Worm (Caenorhabditis elegans) whole organism, L4/young adult: ENCODE measurements around the gene T01G1.2.

Source experiments
- W03F9.2 ChIP-seq: fragments of 150-350 bp; optimal IDR thresholded peaks from 2 replicates; lab custom pipeline; 2014; ENCODE audit warnings: missing biosample characterization, missing genetic modification characterization
- dao-5 ChIP-seq: sonication (generic microtip); optimal IDR thresholded peaks from 2 replicates; lab custom pipeline; 2016; ENCODE audit warnings: missing genotype, missing genetic modification characterization, moderate library complexity, missing compliant biosample characterization
- him-1 ChIP-seq: sonication (generic microtip); optimal IDR thresholded peaks from 2 replicates; lab custom pipeline; 2016; ENCODE audit warnings: missing genotype, missing genetic modification reagents, missing genetic modification characterization, missing compliant biosample characterization

The T01G1.2 gene

ce11 chrIV:11353946-11354458, at the start of gene T01G1.2:
Gene T01G1.2 (plus strand): TSS chrIV:11354408.
- TF ChIP-seq dao-5 (tag; lab: Kevin White, UChicago) (no peak), him-1 (no peak), W03F9.2 (tag; lab: Kevin White, UChicago) (no peak)

- TF ChIP-seq W03F9.2 (tag; lab: Kevin White, UChicago) = no peak
- no peak for TF ChIP-seq him-1
- no peak for TF ChIP-seq dao-5 (tag; lab: Kevin White, UChicago)
These were observed 49.2 kb upstream of the T01G1.2 start for ce11 chrIV:11304970-11305369.

DNA sequence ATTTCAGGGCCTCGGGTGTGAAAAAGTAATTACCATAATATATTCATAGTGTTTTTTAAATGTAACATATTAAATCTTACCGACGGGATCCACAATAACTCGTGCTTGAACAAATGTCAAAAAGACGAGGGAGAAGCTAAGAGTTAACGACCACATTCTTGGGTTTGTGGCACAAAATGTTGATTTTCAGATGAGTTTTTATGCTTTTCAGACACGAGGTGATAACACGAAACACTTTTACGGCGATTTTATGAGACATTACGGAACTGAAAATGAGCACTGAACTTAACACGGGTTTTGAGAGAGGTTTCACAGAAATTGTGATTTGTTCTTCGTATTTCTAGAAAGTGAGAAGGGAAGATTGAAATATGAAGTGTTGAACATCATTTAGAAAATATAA, 47.7 kb upstream of the T01G1.2 start, which contains the start of gene B0035.13:
Gene B0035.13 (minus strand): TSS at position 173 of the 400 bp plus-strand sequence.
- TF ChIP-seq W03F9.2 (tag; lab: Kevin White, UChicago) (no peak), him-1 (no peak), dao-5 (tag; lab: Kevin White, UChicago) (no peak)

ce11 chrIV:11307770-11308169, 46.4 kb upstream of the T01G1.2 start:
- no peak for TF ChIP-seq W03F9.2 (tag; lab: Kevin White, UChicago)
- TF ChIP-seq him-1 = no peak
- TF ChIP-seq dao-5 (tag; lab: Kevin White, UChicago) = no peak

DNA sequence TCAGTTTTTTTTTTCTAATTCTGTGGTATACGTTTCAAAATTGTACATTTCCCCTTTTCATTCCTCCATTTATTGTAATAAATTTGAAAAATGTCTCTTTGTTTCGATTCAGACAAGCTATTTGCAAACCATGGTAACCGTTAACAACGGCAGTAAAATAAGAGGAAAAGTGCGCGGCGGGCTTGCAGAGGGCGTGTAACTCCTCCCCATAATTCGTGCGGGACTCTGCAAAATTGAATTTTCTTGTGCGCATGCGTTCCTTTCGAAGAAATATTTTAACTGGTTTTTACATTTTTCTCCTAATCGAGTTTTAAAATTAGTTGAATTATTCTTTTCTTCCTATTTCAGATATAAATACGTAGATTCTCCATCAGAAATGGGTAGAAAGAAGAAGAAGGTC, 43.6 kb upstream of the T01G1.2 start, which contains the start of gene znf-207:
Gene znf-207 (plus strand): TSS at position 349 of the 400 bp plus-strand sequence.
- TF ChIP-seq him-1 = no peak
- TF ChIP-seq W03F9.2 (tag; lab: Kevin White, UChicago) = peak; percentile 49

DNA sequence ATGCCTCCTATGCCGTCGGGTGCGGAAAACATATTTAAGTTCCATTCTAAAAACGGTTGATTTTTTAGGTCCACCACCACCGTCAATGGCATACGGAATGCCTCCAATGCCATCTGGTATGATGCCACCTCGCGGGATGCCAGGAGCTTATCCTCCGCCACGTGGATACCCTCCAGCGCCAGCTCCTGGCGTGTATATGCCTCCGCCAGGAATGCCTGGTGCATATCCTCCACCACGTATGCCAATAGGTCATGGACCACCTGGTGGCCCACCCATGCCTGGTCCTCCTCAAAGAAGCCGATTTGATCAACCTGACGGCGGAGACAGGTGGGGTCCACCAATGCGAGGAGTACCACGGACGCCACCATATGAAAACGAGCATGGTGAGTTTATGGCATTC, 42.7 kb upstream of the T01G1.2 start:
- TF ChIP-seq W03F9.2 (tag; lab: Kevin White, UChicago) (no peak), him-1 (no peak), dao-5 (tag; lab: Kevin White, UChicago) (no peak)

DNA sequence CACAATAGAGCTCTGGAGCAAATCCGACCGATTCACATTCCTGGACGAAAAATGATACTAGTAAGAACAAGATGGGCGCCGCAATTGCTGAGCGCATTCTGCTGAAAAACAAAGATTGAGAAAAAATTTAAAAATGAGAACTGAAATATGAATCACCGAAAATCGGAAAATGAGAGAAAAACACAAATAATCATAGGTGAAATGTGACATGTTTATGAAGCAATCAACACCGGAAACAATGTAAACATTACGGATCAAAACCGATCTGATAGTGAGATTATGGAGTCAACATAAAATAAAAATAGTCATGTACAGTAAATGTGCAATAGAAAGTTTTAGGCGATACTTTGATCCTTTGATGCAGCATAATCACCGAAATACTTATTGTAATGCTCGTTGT, 40.3 kb upstream of the T01G1.2 start, which contains the start of gene dnj-2:
Gene dnj-2 (minus strand): TSS at position 101 of the 400 bp plus-strand sequence.
- TF ChIP-seq dao-5 (tag; lab: Kevin White, UChicago) = no peak
- TF ChIP-seq W03F9.2 (tag; lab: Kevin White, UChicago) = no peak
- TF ChIP-seq him-1 = no peak

ce11 chrIV:11314885-11315284, 39.3 kb upstream of the T01G1.2 start, which contains the start of the genes B0035.3, B0035.22 and pfd-4:
Gene B0035.3 (minus strand): TSS chrIV:11314998.
Gene B0035.22 (plus strand): TSS chrIV:11315153.
Gene pfd-4 (plus strand): TSS chrIV:11315207.
- TF ChIP-seq W03F9.2 (tag; lab: Kevin White, UChicago) (peak; percentile 81), him-1 (no peak), dao-5 (tag; lab: Kevin White, UChicago) (no peak)

ce11 chrIV:11315688-11316087, 38.5 kb upstream of the T01G1.2 start:
- TF ChIP-seq W03F9.2 (tag; lab: Kevin White, UChicago) (no peak), dao-5 (tag; lab: Kevin White, UChicago) (no peak), him-1 (no peak)

DNA sequence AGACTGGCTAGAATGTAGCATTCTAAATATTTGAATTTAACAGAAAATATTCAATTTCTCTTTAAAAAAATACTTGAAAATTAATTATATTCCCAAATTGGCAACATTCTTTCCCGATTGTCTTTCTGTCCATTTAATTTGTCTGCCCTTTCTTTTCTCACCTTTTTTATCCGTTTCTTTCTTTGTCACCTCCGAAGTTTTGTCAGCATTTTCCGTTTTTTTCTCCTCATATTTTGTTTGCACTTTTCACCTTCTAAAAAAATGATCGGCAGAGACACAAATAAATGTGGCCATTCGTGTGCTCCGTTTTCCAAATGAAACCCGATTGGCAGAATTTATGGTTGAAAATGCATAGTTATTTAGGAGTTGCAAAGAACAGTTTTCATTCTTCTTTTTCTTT, 38.1 kb upstream of the T01G1.2 start:
- no peak for TF ChIP-seq dao-5 (tag; lab: Kevin White, UChicago)
- TF ChIP-seq W03F9.2 (tag; lab: Kevin White, UChicago) = no peak
- no peak for TF ChIP-seq him-1

DNA sequence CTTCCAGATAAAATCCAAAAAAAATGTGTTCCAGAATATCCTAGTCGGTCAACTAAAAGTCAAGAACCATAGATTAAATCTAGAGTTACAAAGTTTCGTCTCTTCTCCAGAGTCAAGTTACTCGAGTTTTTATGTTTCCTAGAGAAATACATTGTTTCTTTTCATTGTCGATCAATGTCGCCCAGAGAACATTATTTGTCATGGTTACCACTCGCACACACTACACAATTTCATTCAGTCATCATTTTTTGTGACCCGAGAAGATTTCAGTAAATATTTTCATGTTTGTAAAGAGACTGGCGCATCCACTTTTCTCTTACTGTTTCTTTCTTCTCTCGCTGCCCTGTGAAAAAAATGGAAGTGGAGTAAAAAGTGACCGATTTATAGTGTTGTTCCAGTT, 37.6 kb upstream of the T01G1.2 start:
- TF ChIP-seq him-1 (no peak), dao-5 (tag; lab: Kevin White, UChicago) (no peak), W03F9.2 (tag; lab: Kevin White, UChicago) (no peak)

DNA sequence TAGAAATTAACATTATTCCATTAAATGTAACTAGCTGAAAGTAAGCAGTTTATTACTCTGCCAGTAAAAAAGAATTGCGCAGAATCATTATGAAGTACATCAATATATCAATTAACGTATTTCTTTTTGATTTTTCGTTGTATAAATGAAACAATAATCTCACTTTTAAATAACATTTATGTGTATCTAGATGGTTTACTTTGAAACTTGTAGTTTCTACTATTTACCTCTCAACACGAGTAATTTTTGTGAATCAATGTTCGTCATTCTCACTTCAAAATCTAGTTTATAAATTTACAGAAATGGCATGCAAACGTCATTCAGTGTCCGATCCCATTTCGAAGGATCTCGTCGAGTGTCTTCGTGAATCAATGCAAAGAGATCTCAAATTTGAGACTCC, 37.1 kb upstream of the T01G1.2 start, which contains the start of gene gspd-1:
Gene gspd-1 (plus strand): TSS at position 301 of the 400 bp plus-strand sequence.
- TF ChIP-seq dao-5 (tag; lab: Kevin White, UChicago) (no peak), him-1 (no peak), W03F9.2 (tag; lab: Kevin White, UChicago) (no peak)

DNA sequence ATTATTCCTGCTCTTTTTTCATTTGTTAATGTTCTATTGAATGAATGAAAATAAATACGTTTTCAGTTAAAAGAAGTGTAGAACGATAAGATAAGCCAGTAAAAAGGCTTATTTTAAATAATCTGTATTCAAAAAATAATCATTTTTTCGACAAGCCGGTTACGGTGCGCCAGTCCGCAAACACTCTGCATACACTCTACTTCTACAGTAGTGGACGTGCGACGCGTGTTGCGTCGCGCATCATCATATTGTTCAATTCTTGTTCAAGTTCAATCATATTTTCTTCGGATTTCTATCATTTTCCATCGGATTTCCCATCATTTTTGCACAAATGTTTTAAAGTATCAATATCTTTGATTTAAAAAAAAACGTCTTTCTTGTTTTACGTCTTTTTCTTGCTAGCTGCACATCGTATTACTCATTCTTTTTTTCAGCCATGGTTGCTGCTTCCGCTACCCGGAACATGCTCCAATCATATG, 34.3 kb upstream of the T01G1.2 start, which contains the start of gene B0035.18:
Gene B0035.18 (plus strand): TSS at position 429 of the 479 bp plus-strand sequence.
- no peak for TF ChIP-seq him-1
- no peak for TF ChIP-seq W03F9.2 (tag; lab: Kevin White, UChicago)
- no peak for TF ChIP-seq dao-5 (tag; lab: Kevin White, UChicago)

DNA sequence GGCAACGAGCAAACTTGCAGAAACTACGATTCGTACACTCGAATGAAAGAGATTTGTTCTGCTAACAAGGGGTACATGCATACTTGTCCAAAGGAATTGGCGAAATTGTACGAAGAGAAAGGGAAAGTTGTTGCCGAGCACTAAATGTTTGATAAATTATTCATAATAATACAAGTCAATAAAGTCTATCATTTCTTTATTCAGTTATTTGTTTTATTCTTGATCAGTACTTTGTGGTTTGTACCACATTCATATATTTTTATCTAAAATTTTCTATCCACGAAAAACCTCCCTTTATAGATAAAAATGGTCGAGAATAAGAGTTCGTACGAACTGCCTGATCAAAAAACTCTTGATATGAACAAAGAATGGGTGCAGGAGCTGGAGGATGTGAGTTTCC, 33.7 kb upstream of the T01G1.2 start, which contains the start of gene edg-1:
Gene edg-1 (plus strand): TSS at position 301 of the 400 bp plus-strand sequence.
- TF ChIP-seq him-1 (no peak), dao-5 (tag; lab: Kevin White, UChicago) (no peak), W03F9.2 (tag; lab: Kevin White, UChicago) (no peak)
